Fruit fly (Drosophila melanogaster) whole organism, embryonic: ENCODE results near the gene CG10581.
A peak's percentile ranks its signal among the peaks of the same experiment; 100 is the strongest.

Experiments
- Adf1 ChIP-seq: fragments of 200-800 bp; sonication (Bioruptor generic); IDR thresholded peaks from 2 replicates; pipeline ENCODE4 v1.3.6; 2022; ENCODE audit warnings: missing biosample characterization, missing genetic modification characterization
- CG10543 ChIP-seq: fragments of 200-800 bp; sonication (Bioruptor generic); optimal IDR thresholded peaks from 3 replicates; lab custom pipeline; 2017; ENCODE audit warnings: missing biosample characterization, mild to moderate bottlenecking, missing genetic modification characterization, moderate library complexity
- CG11723 ChIP-seq: fragments of 200-800 bp; sonication (Bioruptor generic); optimal IDR thresholded peaks from 2 replicates; lab custom pipeline; 2017; ENCODE audit warnings: missing biosample characterization, mild to moderate bottlenecking, missing genetic modification characterization
- CG12071 ChIP-seq: fragments of 200-800 bp; sonication (Bioruptor generic); optimal IDR thresholded peaks from 3 replicates; lab custom pipeline; 2018; ENCODE audit warnings: missing biosample characterization, mild to moderate bottlenecking, missing genetic modification characterization
- CG12769 ChIP-seq: fragments of 200-800 bp; sonication (Bioruptor generic); optimal IDR thresholded peaks from 2 replicates; lab custom pipeline; 2019; ENCODE audit warnings: missing biosample characterization, mild to moderate bottlenecking, missing genetic modification characterization, moderate library complexity
- CG16813 ChIP-seq: fragments of 200-800 bp; sonication (Bioruptor generic); IDR thresholded peaks from 3 replicates; pipeline ENCODE4 v1.3.6; 2022; ENCODE audit warnings: missing biosample characterization, missing genetic modification characterization; ENCODE audit not compliant: partially characterized antibody
- CG17186 ChIP-seq: fragments of 200-800 bp; sonication (Bioruptor generic); optimal IDR thresholded peaks from 3 replicates; lab custom pipeline; 2017; ENCODE audit warnings: missing biosample characterization, missing genetic modification reagents, missing genetic modification characterization
- CG17385 ChIP-seq: fragments of 200-800 bp; sonication (Bioruptor generic); optimal IDR thresholded peaks from 3 replicates; lab custom pipeline; 2018; ENCODE audit warnings: missing biosample characterization, mild to moderate bottlenecking, missing genetic modification characterization
- CG1832 ChIP-seq: fragments of 200-800 bp; sonication (Bioruptor generic); optimal IDR thresholded peaks from 2 replicates; lab custom pipeline; 2017; ENCODE audit warnings: missing biosample characterization, mild to moderate bottlenecking, missing genetic modification characterization, inconsistent platforms
- CG31365 ChIP-seq: fragments of 200-800 bp; sonication (Bioruptor generic); optimal IDR thresholded peaks from 2 replicates; lab custom pipeline; 2018; ENCODE audit warnings: missing biosample characterization, mild to moderate bottlenecking, missing genetic modification characterization
- CG5245 ChIP-seq: fragments of 200-800 bp; sonication (Bioruptor generic); optimal IDR thresholded peaks from 3 replicates; lab custom pipeline; 2016; ENCODE audit warnings: missing biosample characterization, missing genetic modification characterization
- CG6254 ChIP-seq: fragments of 200-800 bp; sonication (Bioruptor generic); optimal IDR thresholded peaks from 3 replicates; lab custom pipeline; 2017; ENCODE audit warnings: mild to moderate bottlenecking, missing biosample characterization, missing genetic modification reagents, missing genetic modification characterization
- CG7963 ChIP-seq: fragments of 200-800 bp; sonication (Bioruptor generic); IDR thresholded peaks from 3 replicates; pipeline ENCODE4 v1.3.6; 2022; ENCODE audit warnings: missing biosample characterization, missing genetic modification characterization; ENCODE audit not compliant: partially characterized antibody
- D19B ChIP-seq: fragments of 200-800 bp; sonication (Bioruptor generic); optimal IDR thresholded peaks from 2 replicates; lab custom pipeline; 2017; ENCODE audit warnings: missing biosample characterization, mild to moderate bottlenecking, missing genetic modification characterization
- Dll ChIP-seq: fragments of 200-800 bp; sonication (Bioruptor generic); IDR thresholded peaks from 4 replicates; pipeline ENCODE4 v1.3.6; 2022; ENCODE audit warnings: missing biosample characterization, missing genetic modification characterization; ENCODE audit not compliant: partially characterized antibody
- Drgx ChIP-seq: fragments of 200-800 bp; sonication (Bioruptor generic); IDR thresholded peaks from 2 replicates; pipeline ENCODE4 v1.3.6; 2022; ENCODE audit warnings: missing biosample characterization, missing genetic modification characterization
- HLH4C ChIP-seq: fragments of 200-800 bp; sonication (Bioruptor generic); IDR thresholded peaks from 3 replicates; pipeline ENCODE4 v1.3.6; 2022; ENCODE audit warnings: missing biosample characterization, missing genetic modification characterization; ENCODE audit not compliant: partially characterized antibody
- HLHmδ ChIP-seq: fragments of 200-800 bp; sonication (Bioruptor generic); optimal IDR thresholded peaks from 2 replicates; lab custom pipeline; 2018; ENCODE audit warnings: missing biosample characterization, mild to moderate bottlenecking, missing genetic modification characterization, moderate library complexity
- HmgD ChIP-seq: fragments of 200-800 bp; sonication (Bioruptor generic); optimal IDR thresholded peaks from 3 replicates; lab custom pipeline; 2016; ENCODE audit warnings: missing biosample characterization, missing genetic modification characterization
- Hr78 ChIP-seq, 2 experiments: fragments of 200-800 bp in 1 of 2; fragments of >200 bp in 1 of 2; sonication (Bioruptor generic) in 1 of 2; optimal IDR thresholded peaks; 2 replicates each; lab custom pipeline; 2017 to 2019; ENCODE audit warnings: missing biosample characterization in 2 of 2, missing genetic modification characterization in 2 of 2, mild to moderate bottlenecking in 1 of 2, moderate library complexity in 1 of 2
- Rx ChIP-seq: fragments of 200-800 bp; sonication (Bioruptor generic); IDR thresholded peaks from 2 replicates; pipeline ENCODE4 v1.3.6; 2022; ENCODE audit warnings: missing biosample characterization, missing genetic modification characterization
- Sin3A ChIP-seq: fragments of >200 bp; optimal IDR thresholded peaks from 2 replicates; lab custom pipeline; 2018
- bbx ChIP-seq: fragments of 200-800 bp; sonication (Bioruptor generic); IDR thresholded peaks from 2 replicates; pipeline ENCODE4 v1.3.6; 2022; ENCODE audit warnings: missing biosample characterization, missing genetic modification characterization; ENCODE audit not compliant: partially characterized antibody
- cas ChIP-seq: fragments of 200-800 bp; sonication (Bioruptor generic); IDR thresholded peaks from 2 replicates; pipeline ENCODE4 v1.3.6; 2022; ENCODE audit warnings: missing biosample characterization, missing genetic modification characterization
- cg ChIP-seq: fragments of 200-800 bp; sonication (Bioruptor generic); optimal IDR thresholded peaks from 3 replicates; lab custom pipeline; 2019; ENCODE audit warnings: missing biosample characterization, mild to moderate bottlenecking, missing genetic modification characterization, moderate library complexity
- chm ChIP-seq: fragments of 200-800 bp; sonication (Bioruptor generic); IDR thresholded peaks from 2 replicates; pipeline ENCODE4 v1.3.6; 2022; ENCODE audit warnings: missing biosample characterization, missing genetic modification characterization
- ci ChIP-seq: fragments of 200-800 bp; sonication (Bioruptor generic); IDR thresholded peaks from 3 replicates; pipeline ENCODE4 v1.3.6; 2022; ENCODE audit warnings: missing biosample characterization, missing genetic modification characterization
- exex ChIP-seq: fragments of 200-800 bp; sonication (Bioruptor generic); optimal IDR thresholded peaks from 4 replicates; lab custom pipeline; 2018; ENCODE audit warnings: missing biosample characterization, mild to moderate bottlenecking, missing genetic modification characterization, moderate library complexity
- gfzf ChIP-seq: fragments of 200-800 bp; sonication (Bioruptor generic); optimal IDR thresholded peaks from 2 replicates; lab custom pipeline; 2016; ENCODE audit warnings: missing biosample characterization, mild to moderate bottlenecking, missing genetic modification characterization, moderate library complexity
- grn ChIP-seq: fragments of 200-800 bp; sonication (Bioruptor generic); optimal IDR thresholded peaks from 3 replicates; lab custom pipeline; 2017; ENCODE audit warnings: missing biosample characterization, missing genetic modification characterization
- hbn ChIP-seq: fragments of 200-800 bp; sonication (Bioruptor generic); IDR thresholded peaks from 2 replicates; pipeline ENCODE4 v1.3.6; 2022; ENCODE audit warnings: missing biosample characterization, missing genetic modification characterization; ENCODE audit not compliant: partially characterized antibody
- mirr ChIP-seq: fragments of 200-800 bp; sonication (Bioruptor generic); optimal IDR thresholded peaks from 3 replicates; lab custom pipeline; 2018; ENCODE audit warnings: missing biosample characterization, mild to moderate bottlenecking, missing genetic modification characterization
- prd ChIP-seq, 3 experiments: fragments of >200 bp in 2 of 3; fragments of 200-800 bp in 1 of 3; sonication (Bioruptor generic) in 1 of 3; optimal IDR thresholded peaks in 2 of 3; IDR thresholded peaks in 1 of 3; 2 replicates in 2 of 3; 3 replicates in 1 of 3; pipeline versions ENCODE4 v1.3.6 to Lab custom; 2017 to 2022; ENCODE audit warnings: missing biosample characterization in 1 of 3, missing genetic modification characterization in 1 of 3
- pzg ChIP-seq: fragments of 200-800 bp; sonication (Bioruptor generic); optimal IDR thresholded peaks from 3 replicates; lab custom pipeline; 2018; ENCODE audit warnings: missing biosample characterization, mild to moderate bottlenecking, missing genetic modification characterization, moderate library complexity
- rib ChIP-seq: fragments of 200-800 bp; sonication (Bioruptor generic); IDR thresholded peaks from 2 replicates; pipeline ENCODE4 v1.3.6; 2022; ENCODE audit warnings: missing biosample characterization, missing genetic modification characterization
- sd ChIP-seq: fragments of 200-800 bp; sonication (Bioruptor generic); optimal IDR thresholded peaks from 3 replicates; lab custom pipeline; 2018; ENCODE audit warnings: missing biosample characterization, mild to moderate bottlenecking, missing genetic modification characterization, moderate library complexity
- sens ChIP-seq: fragments of 200-800 bp; sonication (Bioruptor generic); peaks from one replicate; lab custom pipeline; 2016; ENCODE audit warnings: missing biosample characterization, missing genetic modification characterization
- so ChIP-seq: fragments of 200-800 bp; sonication (Bioruptor generic); IDR thresholded peaks from 3 replicates; pipeline ENCODE4 v1.3.6; 2022; ENCODE audit warnings: missing biosample characterization, missing genetic modification characterization
- sr ChIP-seq: fragments of 200-800 bp; sonication (Bioruptor generic); IDR thresholded peaks from 3 replicates; pipeline ENCODE4 v1.3.6; 2022; ENCODE audit warnings: missing biosample characterization, missing genetic modification characterization
- vvl ChIP-seq: fragments of 200-800 bp; sonication (Bioruptor generic); IDR thresholded peaks from 2 replicates; pipeline ENCODE4 v1.3.6; 2022; ENCODE audit warnings: missing biosample characterization, missing genetic modification characterization
- zen ChIP-seq: fragments of 200-800 bp; sonication (Bioruptor generic); optimal IDR thresholded peaks from 3 replicates; lab custom pipeline; 2018; ENCODE audit warnings: missing biosample characterization, mild to moderate bottlenecking, missing genetic modification characterization, moderate library complexity
- zf30C ChIP-seq: fragments of 200-800 bp; sonication (Bioruptor generic); optimal IDR thresholded peaks from 3 replicates; lab custom pipeline; 2018; ENCODE audit warnings: missing biosample characterization, mild to moderate bottlenecking, missing genetic modification characterization

CG10581 gene

dm6 chr3L:21034103-21034280, at the start of gene CG10581:
CG10581 (minus strand) TSS chr3L:21034203.
- TF ChIP-seq pzg (GFP tag; lab: Kevin White, UChicago) (no peak), gfzf (GFP tag; lab: Kevin White, UChicago) (peak; percentile 22)

dm6 chr3L:21080430-21080829, 46.4 kb upstream of the CG10581 start:
- TF ChIP-seq D19B (GFP tag; lab: Kevin White, UChicago) (no peak), HmgD (no peak), Drgx (peak; percentile 57)

dm6 chr3L:21070063-21070462, 36.1 kb upstream of the CG10581 start:
- TF ChIP-seq Rx (GFP tag; lab: Robert Waterston, UW) = no peak
- TF ChIP-seq CG7963 (GFP tag; lab: Robert Waterston, UW) = no peak
- no peak for TF ChIP-seq sd

- TF ChIP-seq exex (tag; lab: Kevin White, UChicago) = peak; percentile 96
- peak; percentile 43 for TF ChIP-seq grn (GFP tag; lab: Kevin White, UChicago)
- no peak for TF ChIP-seq CG5245 (GFP tag; lab: Kevin White, UChicago)
- peak; percentile 48 for TF ChIP-seq mirr (GFP tag; lab: Kevin White, UChicago)
These were observed 35.5 kb upstream of the CG10581 start for dm6 chr3L:21069453-21069852.

- 0 out of 3 replicates have a peak, but pooled peaks have one; percentile 27 for TF ChIP-seq CG16813
- TF ChIP-seq Sin3A = no peak
- peak; percentile 38; the same call in 1 of the 2 replicates for TF ChIP-seq Adf1 (GFP tag; lab: Robert Waterston, UW)
- TF ChIP-seq CG12769 (tag; lab: Kevin White, UChicago) = peak; percentile 58
- TF ChIP-seq prd (optimal IDR thresholded peaks at IDR 0.05; lab: Kevin White, UChicago) = no peak
- peak; percentile 48; the same call in 2 of the 3 replicates for TF ChIP-seq prd (GFP tag; IDR thresholded peaks at IDR 0.05; lab: Robert Waterston, UW)
- TF ChIP-seq ci (GFP tag; lab: Robert Waterston, UW) = 0 out of 3 replicates have a peak, but pooled peaks have one; percentile 29
- peak; percentile 43; the same call in 1 of the 2 replicates for TF ChIP-seq bbx (GFP tag; lab: Robert Waterston, UW)
- TF ChIP-seq CG1832 (GFP tag; lab: Kevin White, UChicago) = peak; percentile 78
- peak; percentile 68 for TF ChIP-seq HLHmδ
- peak; percentile 90 for TF ChIP-seq zen (tag; lab: Kevin White, UChicago)
- TF ChIP-seq CG12071 (GFP tag; lab: Kevin White, UChicago) = no peak
- peak; percentile 88 for TF ChIP-seq sens (GFP tag; lab: Kevin White, UChicago)
- TF ChIP-seq CG17385 = peak; percentile 69
- peak; percentile 28; the same call in 1 of the 4 replicates for TF ChIP-seq Dll (GFP tag; lab: Robert Waterston, UW)
- no peak for TF ChIP-seq CG17186
- TF ChIP-seq cas (GFP tag; lab: Robert Waterston, UW) = no peak
- TF ChIP-seq Hr78 (GFP tag; optimal IDR thresholded peaks at IDR 0.05; lab: Kevin White, UChicago) = no peak
- no peak for TF ChIP-seq HLH4C (GFP tag; lab: Robert Waterston, UW)
- peak; percentile 71; the same call in 1 of the 2 replicates for TF ChIP-seq chm (GFP tag; lab: Robert Waterston, UW)
- TF ChIP-seq CG10543 (GFP tag; lab: Kevin White, UChicago) = peak; percentile 1
- no peak for TF ChIP-seq CG11723
- TF ChIP-seq vvl = peak; percentile 54; the same call in 1 of the 2 replicates
- TF ChIP-seq sr (GFP tag; lab: Robert Waterston, UW) = peak; percentile 69; the same call in 2 of the 3 replicates
- peak; percentile 42 for TF ChIP-seq zf30C (GFP tag; lab: Kevin White, UChicago)
- peak; percentile 85 for TF ChIP-seq cg (GFP tag; lab: Kevin White, UChicago)
- peak; percentile 49; the same call in 1 of the 2 replicates for TF ChIP-seq rib (GFP tag; lab: Robert Waterston, UW)
- TF ChIP-seq hbn = no peak
- TF ChIP-seq CG31365 (tag; lab: Kevin White, UChicago) = no peak
- TF ChIP-seq CG6254 (GFP tag; lab: Kevin White, UChicago) = peak; percentile 5
- TF ChIP-seq so (GFP tag; lab: Robert Waterston, UW) = peak; percentile 44; the same call in 1 of the 3 replicates
These were observed 33.7 kb upstream of the CG10581 start for dm6 chr3L:21067553-21068157.
